Fruit fly (Drosophila melanogaster) whole organism, embryonic: ENCODE data around the gene sick.
A peak's percentile ranks its signal among the peaks of the same experiment; 100 is the strongest.

Source experiments
- C15 ChIP-seq: fragments of 200-800 bp; sonication (Bioruptor generic); IDR thresholded peaks from 3 replicates; pipeline ENCODE4 v1.3.6; 2022; ENCODE audit warnings: missing biosample characterization, missing genetic modification characterization
- CG1024 ChIP-seq: fragments of 200-800 bp; sonication (Bioruptor generic); IDR thresholded peaks from 2 replicates; pipeline ENCODE4 v1.3.6; 2022; ENCODE audit warnings: missing biosample characterization, missing genetic modification characterization
- CG10274 ChIP-seq: fragments of 200-800 bp; sonication (Bioruptor generic); optimal IDR thresholded peaks from 3 replicates; lab custom pipeline; 2017; ENCODE audit warnings: missing biosample characterization, mild to moderate bottlenecking, missing genetic modification characterization
- CG10366 ChIP-seq: fragments of 200-800 bp; sonication (Bioruptor generic); IDR thresholded peaks from 2 replicates; pipeline ENCODE4 v1.3.6; 2022; ENCODE audit warnings: missing biosample characterization, missing genetic modification characterization
- CG10462 ChIP-seq: fragments of 200-800 bp; sonication (Bioruptor generic); optimal IDR thresholded peaks from 2 replicates; lab custom pipeline; 2016; ENCODE audit warnings: missing biosample characterization, missing genetic modification characterization
- CG10979 ChIP-seq: fragments of 200-800 bp; sonication (Bioruptor generic); optimal IDR thresholded peaks from 2 replicates; lab custom pipeline; 2018; ENCODE audit warnings: missing biosample characterization, mild to moderate bottlenecking, missing genetic modification characterization, moderate library complexity
- CG12155 ChIP-seq: fragments of 200-800 bp; sonication (Bioruptor generic); optimal IDR thresholded peaks from 3 replicates; lab custom pipeline; 2016; ENCODE audit warnings: missing biosample characterization, missing genetic modification characterization
- CG12299 ChIP-seq: fragments of 200-800 bp; sonication (Bioruptor generic); optimal IDR thresholded peaks from 2 replicates; lab custom pipeline; 2018; ENCODE audit warnings: missing biosample characterization, mild to moderate bottlenecking, missing genetic modification characterization
- CG1602 ChIP-seq: fragments of 200-800 bp; sonication (Bioruptor generic); optimal IDR thresholded peaks from 3 replicates; lab custom pipeline; 2016; ENCODE audit warnings: missing biosample characterization, missing genetic modification characterization
- CG1603 ChIP-seq: fragments of 200-800 bp; sonication (Bioruptor generic); optimal IDR thresholded peaks from 2 replicates; lab custom pipeline; 2019; ENCODE audit warnings: missing biosample characterization, mild to moderate bottlenecking, missing genetic modification characterization, moderate library complexity
- CG16863 ChIP-seq: fragments of 200-800 bp; sonication (Bioruptor generic); optimal IDR thresholded peaks from 3 replicates; lab custom pipeline; 2016; ENCODE audit warnings: missing biosample characterization, missing genetic modification characterization
- CG17359 ChIP-seq: fragments of 200-800 bp; sonication (Bioruptor generic); optimal IDR thresholded peaks from 3 replicates; lab custom pipeline; 2018; ENCODE audit warnings: missing biosample characterization, mild to moderate bottlenecking, missing genetic modification characterization, moderate library complexity
- CG17829 ChIP-seq: fragments of 200-800 bp; optimal IDR thresholded peaks from 2 replicates; lab custom pipeline; 2019; ENCODE audit warnings: missing biosample characterization, mild to moderate bottlenecking, missing genetic modification characterization, moderate library complexity
- CG18262 ChIP-seq: fragments of 200-800 bp; optimal IDR thresholded peaks from 3 replicates; lab custom pipeline; 2019; ENCODE audit warnings: missing biosample characterization, mild to moderate bottlenecking, missing genetic modification characterization, moderate library complexity
- CG18476 ChIP-seq: fragments of 200-800 bp; sonication (Bioruptor generic); optimal IDR thresholded peaks from 2 replicates; lab custom pipeline; 2016; ENCODE audit warnings: missing biosample characterization, mild to moderate bottlenecking, missing genetic modification characterization
- CG2129 ChIP-seq: fragments of 200-800 bp; sonication (Bioruptor generic); IDR thresholded peaks from 2 replicates; pipeline ENCODE4 v1.3.6; 2022; ENCODE audit warnings: missing biosample characterization, missing genetic modification characterization; ENCODE audit not compliant: partially characterized antibody
- CG2875 ChIP-seq: fragments of 200-800 bp; sonication (Bioruptor generic); optimal IDR thresholded peaks from 2 replicates; lab custom pipeline; 2017; ENCODE audit warnings: missing biosample characterization, mild to moderate bottlenecking, missing genetic modification characterization, missing genetic modification reagents
- CG4328 ChIP-seq: fragments of 200-800 bp; sonication (Bioruptor generic); optimal IDR thresholded peaks from 3 replicates; lab custom pipeline; 2017; ENCODE audit warnings: missing biosample characterization, missing genetic modification reagents, missing genetic modification characterization
- CG8290 ChIP-seq, 3 experiments: fragments of 200-800 bp; sonication (Bioruptor generic); optimal IDR thresholded peaks; 2 replicates each; lab custom pipeline; 2016 to 2019; ENCODE audit warnings: missing biosample characterization in 3 of 3, missing genetic modification characterization in 3 of 3, mild to moderate bottlenecking in 2 of 3, moderate library complexity in 1 of 3
- CG8478 ChIP-seq: fragments of >200 bp; optimal IDR thresholded peaks from 2 replicates; lab custom pipeline; 2018
- CG9797 ChIP-seq: fragments of 200-800 bp; sonication (Bioruptor generic); optimal IDR thresholded peaks from 3 replicates; lab custom pipeline; 2018; ENCODE audit warnings: missing biosample characterization, mild to moderate bottlenecking, missing genetic modification characterization
- Camta ChIP-seq: fragments of 200-800 bp; sonication (Bioruptor generic); optimal IDR thresholded peaks from 2 replicates; lab custom pipeline; 2016; ENCODE audit warnings: missing biosample characterization, missing genetic modification characterization
- CkIIα-i1 ChIP-seq: fragments of 200-800 bp; sonication (Bioruptor generic); IDR thresholded peaks from 2 replicates; pipeline ENCODE4 v1.3.6; 2022; ENCODE audit warnings: missing biosample characterization, missing genetic modification characterization
- D19A ChIP-seq: fragments of 200-800 bp; optimal IDR thresholded peaks from 3 replicates; lab custom pipeline; 2019; ENCODE audit warnings: missing biosample characterization, mild to moderate bottlenecking, missing genetic modification characterization, moderate library complexity
- Dref ChIP-seq: fragments of 200-800 bp; sonication (Bioruptor generic); IDR thresholded peaks from 2 replicates; pipeline ENCODE4 v1.3.6; 2022; ENCODE audit warnings: missing biosample characterization, missing genetic modification characterization
- Eip74EF ChIP-seq, 2 experiments: fragments of 200-800 bp in 1 of 2; fragments of >200 bp in 1 of 2; sonication (Bioruptor generic) in 1 of 2; optimal IDR thresholded peaks; 2 replicates each; lab custom pipeline; 2017 to 2019; ENCODE audit warnings: missing biosample characterization in 2 of 2, missing genetic modification characterization in 2 of 2, mild to moderate bottlenecking in 1 of 2, moderate library complexity in 1 of 2
- Hr51 ChIP-seq, 2 experiments: fragments of 200-800 bp; sonication (Bioruptor generic); optimal IDR thresholded peaks; 2 replicates in 1 of 2; 3 replicates in 1 of 2; lab custom pipeline; 2016 to 2018; ENCODE audit warnings: missing biosample characterization in 2 of 2, missing genetic modification characterization in 2 of 2, mild to moderate bottlenecking in 1 of 2, moderate library complexity in 1 of 2
- Hr78 ChIP-seq, 2 experiments: fragments of 200-800 bp in 1 of 2; fragments of >200 bp in 1 of 2; sonication (Bioruptor generic) in 1 of 2; optimal IDR thresholded peaks; 2 replicates each; lab custom pipeline; 2017 to 2019; ENCODE audit warnings: missing biosample characterization in 2 of 2, missing genetic modification characterization in 2 of 2, mild to moderate bottlenecking in 1 of 2, moderate library complexity in 1 of 2
- Jarid2 ChIP-seq: fragments of 200-800 bp; sonication (Bioruptor generic); optimal IDR thresholded peaks from 3 replicates; lab custom pipeline; 2017; ENCODE audit warnings: mild to moderate bottlenecking, missing biosample characterization, missing genetic modification reagents, missing genetic modification characterization
- MTF-1 ChIP-seq: fragments of 200-800 bp; sonication (Bioruptor generic); optimal IDR thresholded peaks from 2 replicates; lab custom pipeline; 2018; ENCODE audit warnings: missing biosample characterization, mild to moderate bottlenecking, missing genetic modification characterization, borderline replicate concordance
- Sox100B ChIP-seq: fragments of 200-800 bp; sonication (Bioruptor generic); optimal IDR thresholded peaks from 3 replicates; lab custom pipeline; 2018; ENCODE audit warnings: missing biosample characterization, mild to moderate bottlenecking, missing genetic modification characterization
- Ssrp ChIP-seq: fragments of 200-800 bp; sonication (Bioruptor generic); optimal IDR thresholded peaks from 2 replicates; lab custom pipeline; 2018; ENCODE audit warnings: missing biosample characterization, mild to moderate bottlenecking, missing genetic modification characterization, moderate library complexity
- Xbp1 ChIP-seq: fragments of 200-800 bp; sonication (Bioruptor generic); optimal IDR thresholded peaks from 3 replicates; lab custom pipeline; 2016; ENCODE audit warnings: missing biosample characterization, mild to moderate bottlenecking, missing genetic modification characterization
- bab2 ChIP-seq: fragments of 200-800 bp; sonication (Bioruptor generic); optimal IDR thresholded peaks from 2 replicates; lab custom pipeline; 2016; ENCODE audit warnings: missing biosample characterization, missing genetic modification characterization
- bcd ChIP-seq: fragments of 200-800 bp; sonication (Bioruptor generic); optimal IDR thresholded peaks from 2 replicates; lab custom pipeline; 2017; ENCODE audit warnings: missing biosample characterization, mild to moderate bottlenecking, missing genetic modification characterization
- bsh ChIP-seq, 2 experiments: fragments of 200-800 bp; sonication (Bioruptor generic); optimal IDR thresholded peaks; 2 replicates each; lab custom pipeline; 2017 to 2018; ENCODE audit warnings: mild to moderate bottlenecking in 2 of 2, missing biosample characterization in 2 of 2, missing genetic modification characterization in 2 of 2, moderate library complexity in 1 of 2
- danr ChIP-seq: fragments of 200-800 bp; sonication (Bioruptor generic); IDR thresholded peaks from 2 replicates; pipeline ENCODE4 v1.3.6; 2022; ENCODE audit warnings: missing biosample characterization, missing genetic modification characterization
- dysf ChIP-seq: fragments of 200-800 bp; sonication (Bioruptor generic); IDR thresholded peaks from 3 replicates; pipeline ENCODE4 v1.3.6; 2022; ENCODE audit warnings: missing biosample characterization, missing genetic modification characterization
- eve ChIP-seq, 2 experiments: fragments of >200 bp; optimal IDR thresholded peaks; 2 replicates each; lab custom pipeline; 2017; ENCODE audit warnings: missing biosample characterization in 2 of 2, missing genetic modification characterization in 2 of 2
- gem ChIP-seq: fragments of 200-800 bp; sonication (Bioruptor generic); optimal IDR thresholded peaks from 2 replicates; lab custom pipeline; 2019; ENCODE audit warnings: missing biosample characterization, mild to moderate bottlenecking, missing genetic modification characterization, moderate library complexity
- grn ChIP-seq: fragments of 200-800 bp; sonication (Bioruptor generic); optimal IDR thresholded peaks from 3 replicates; lab custom pipeline; 2017; ENCODE audit warnings: missing biosample characterization, missing genetic modification characterization
- gro ChIP-seq: fragments of 200-800 bp; sonication (Bioruptor generic); optimal IDR thresholded peaks from 2 replicates; lab custom pipeline; 2016; ENCODE audit warnings: missing biosample characterization, missing genetic modification characterization
- ken ChIP-seq: fragments of 200-800 bp; sonication (Bioruptor generic); IDR thresholded peaks from 3 replicates; pipeline ENCODE4 v1.3.6; 2022; ENCODE audit warnings: missing biosample characterization, missing genetic modification characterization
- lab ChIP-seq: fragments of 200-800 bp; sonication (Bioruptor generic); optimal IDR thresholded peaks from 3 replicates; lab custom pipeline; 2017; ENCODE audit warnings: missing biosample characterization, missing genetic modification characterization, mild to moderate bottlenecking, moderate library complexity, missing genetic modification reagents
- lola ChIP-seq, 3 experiments: fragments of >200 bp in 2 of 3; fragments of 200-800 bp in 1 of 3; sonication (Bioruptor generic) in 1 of 3; optimal IDR thresholded peaks; 2 replicates each; lab custom pipeline; 2017 to 2019; ENCODE audit warnings: missing biosample characterization in 3 of 3, missing genetic modification characterization in 3 of 3, mild to moderate bottlenecking in 1 of 3, moderate library complexity in 1 of 3
- nau ChIP-seq: fragments of 200-800 bp; sonication (Bioruptor generic); optimal IDR thresholded peaks from 3 replicates; lab custom pipeline; 2017; ENCODE audit warnings: missing biosample characterization, mild to moderate bottlenecking, missing genetic modification characterization, missing genetic modification reagents
- trem ChIP-seq: fragments of 200-800 bp; optimal IDR thresholded peaks from 3 replicates; lab custom pipeline; 2019; ENCODE audit warnings: missing biosample characterization, mild to moderate bottlenecking, missing genetic modification characterization, moderate library complexity
- ttk ChIP-seq: fragments of 200-800 bp; sonication (Bioruptor generic); IDR thresholded peaks from 2 replicates; pipeline ENCODE4 v2.1.2; 2022; ENCODE audit warnings: missing biosample characterization, missing genetic modification characterization
- unpg ChIP-seq: fragments of 200-800 bp; sonication (Bioruptor generic); optimal IDR thresholded peaks from 3 replicates; lab custom pipeline; 2018; ENCODE audit warnings: missing biosample characterization, mild to moderate bottlenecking, missing genetic modification characterization, moderate library complexity

Gene sick

dm6 chr2L:19884444-19884843, 88.3 kb downstream of the sick start (continued):
- TF ChIP-seq Jarid2 (GFP tag; lab: Kevin White, UChicago), result no peak
- TF ChIP-seq CG1024 (GFP tag; lab: Robert Waterston, UW), result no peak
- peak in 1 of 3 experiments; percentile 51 for TF ChIP-seq lola (GFP tag; optimal IDR thresholded peaks at IDR 0.05; lab: Kevin White, UChicago)
- no peak for TF ChIP-seq CG8478 (lab: Kevin White, UChicago)
- TF ChIP-seq danr, result 0 out of 2 replicates have a peak, but pooled peaks have one; percentile 18
- peak in 1 of 2 experiments; percentile 12 for TF ChIP-seq Eip74EF (GFP tag; optimal IDR thresholded peaks at IDR 0.05; lab: Kevin White, UChicago)
- peak; percentile 68 for TF ChIP-seq CG1603
- no peak for TF ChIP-seq CG12155
- no peak for TF ChIP-seq gro (GFP tag; lab: Kevin White, UChicago)
- no peak for TF ChIP-seq CG2129 (GFP tag; lab: Robert Waterston, UW)
- TF ChIP-seq lab (GFP tag; lab: Kevin White, UChicago), result peak; percentile 25
- peak; percentile 25 for TF ChIP-seq trem
- peak; percentile 8 for TF ChIP-seq CG18476
- TF ChIP-seq CG2875 (GFP tag; lab: Kevin White, UChicago), result peak; percentile 42
- no peak for TF ChIP-seq CG9797 (GFP tag; lab: Kevin White, UChicago)
- peak; percentile 42 for TF ChIP-seq D19A
- TF ChIP-seq Camta (GFP tag; lab: Kevin White, UChicago), result no peak
- TF ChIP-seq CG4328, result no peak
- peak; percentile 46 for TF ChIP-seq Ssrp (tag; lab: Kevin White, UChicago)
- peak; percentile 64 for TF ChIP-seq gem (tag; lab: Kevin White, UChicago)
- peak; percentile 26; the same call in 1 of the 2 replicates for TF ChIP-seq CG10366
- TF ChIP-seq CG17829, result peak; percentile 63
- TF ChIP-seq MTF-1 (GFP tag; lab: Kevin White, UChicago), result no peak
- TF ChIP-seq Hr51 (GFP tag; optimal IDR thresholded peaks at IDR 0.05; lab: Kevin White, UChicago), result peak in 1 of 2 experiments; percentile 21
- TF ChIP-seq Dref (GFP tag; lab: Robert Waterston, UW), result no peak
- TF ChIP-seq CkIIα-i1 (GFP tag; lab: Robert Waterston, UW), result no peak
- TF ChIP-seq CG18262 (tag; lab: Kevin White, UChicago), result peak; percentile 74
- no peak for TF ChIP-seq CG10274 (GFP tag; lab: Kevin White, UChicago)
- TF ChIP-seq CG1602 (GFP tag; lab: Kevin White, UChicago), result peak; percentile 4
- TF ChIP-seq bab2 (GFP tag; lab: Kevin White, UChicago), result peak; percentile 10
- TF ChIP-seq unpg, result peak; percentile 50
- peak; percentile 22 for TF ChIP-seq Sox100B (GFP tag; lab: Kevin White, UChicago)
- no peak for TF ChIP-seq CG10462 (GFP tag; lab: Kevin White, UChicago)
- TF ChIP-seq CG16863 (GFP tag; lab: Kevin White, UChicago), result no peak
- peak; percentile 13 for TF ChIP-seq bcd (GFP tag; lab: Kevin White, UChicago)
- TF ChIP-seq dysf (GFP tag; lab: Robert Waterston, UW), result no peak
- peak; percentile 63; the same call in 1 of the 3 replicates for TF ChIP-seq ken (GFP tag; lab: Robert Waterston, UW)
- TF ChIP-seq CG17359, result peak; percentile 56
- peak; percentile 73 for TF ChIP-seq CG10979 (tag; lab: Kevin White, UChicago)
- peak in 1 of 2 experiments; percentile 38 for TF ChIP-seq eve (GFP tag; optimal IDR thresholded peaks at IDR 0.05; lab: Kevin White, UChicago)
- TF ChIP-seq Xbp1, result peak; percentile 22
- TF ChIP-seq grn, result peak; percentile 5
- TF ChIP-seq Hr78 (GFP tag; optimal IDR thresholded peaks at IDR 0.05; lab: Kevin White, UChicago), result peak in 1 of 2 experiments; percentile 46
- no peak for TF ChIP-seq nau (GFP tag; lab: Kevin White, UChicago)
- TF ChIP-seq CG8290 (GFP tag; optimal IDR thresholded peaks at IDR 0.05; lab: Kevin White, UChicago), result no peak
- TF ChIP-seq CG8290 (tag; optimal IDR thresholded peaks at IDR 0.05; lab: Kevin White, UChicago), result no peak
- TF ChIP-seq CG12299 (tag; lab: Kevin White, UChicago), result no peak
- TF ChIP-seq bsh (GFP tag; optimal IDR thresholded peaks at IDR 0.05; lab: Kevin White, UChicago), result peak in 1 of 2 experiments; percentile 70
- TF ChIP-seq ttk (GFP tag; lab: Robert Waterston, UW), result 0 out of 2 replicates have a peak, but pooled peaks have one; percentile 27
- TF ChIP-seq C15 (GFP tag; lab: Robert Waterston, UW), result no peak
